Comparison of ENCODE assay signal across 3 fruit fly cellular contexts in the genomic region with DNA sequence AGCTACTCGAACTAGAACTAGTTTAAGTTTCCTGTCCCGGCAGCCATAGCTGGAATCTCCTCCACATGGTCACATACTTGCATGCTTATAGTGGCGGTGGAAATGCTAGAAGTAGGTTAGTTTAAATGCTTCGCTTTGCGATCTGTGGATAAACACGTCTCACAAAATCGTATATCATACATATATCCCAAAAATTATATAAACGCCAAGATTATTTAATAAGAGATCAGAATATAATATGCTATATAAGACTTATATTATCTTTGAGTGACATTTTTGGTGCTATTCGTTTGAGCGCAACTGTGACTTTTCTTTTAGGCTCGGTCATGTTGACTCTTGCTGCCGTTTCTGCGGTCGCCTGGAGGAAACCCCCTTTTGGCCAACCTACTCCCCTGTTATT.
TF ChIP-seq lines count a peak whose summit lies in the region.

No protein-coding gene starts in this region.

- no peak for TF ChIP-seq CTCF in whole organism, embryonic (GFP tag; optimal IDR thresholded peaks at IDR 0.05; lab: Kevin White, UChicago)

TF ChIP-seq in whole organism, embryonic, 481 proteins besides CTCF, POLR2A, EP300 and RAD21:
- TF ChIP-seq Ets65A (GFP tag; lab: Kevin White, UChicago), result peak; percentile 49
- peak; percentile 9; the same call in 1 of the 2 replicates for TF ChIP-seq Xrp1 (GFP tag; IDR thresholded peaks at IDR 0.05; lab: Robert Waterston, UW)
- TF ChIP-seq Lpt (GFP tag; optimal IDR thresholded peaks at IDR 0.05; lab: Kevin White, UChicago), result no peak
- peak; percentile 22 for TF ChIP-seq gem (tag; optimal IDR thresholded peaks at IDR 0.05; lab: Kevin White, UChicago)
- no peak for TF ChIP-seq Taf1 (GFP tag; IDR thresholded peaks at IDR 0.05; lab: Robert Waterston, UW)
- TF ChIP-seq Sox102F (GFP tag; optimal IDR thresholded peaks at IDR 0.05; lab: Kevin White, UChicago), result peak; percentile 13
- TF ChIP-seq sens (GFP tag; lab: Kevin White, UChicago), result peak; percentile 50
- no peak for TF ChIP-seq toy (GFP tag; IDR thresholded peaks at IDR 0.05; lab: Robert Waterston, UW)

TF ChIP-seq in whole organism, prepupa, 60 proteins besides CTCF, POLR2A, EP300 and RAD21:
- TF ChIP-seq spab (GFP tag; optimal IDR thresholded peaks at IDR 0.05; lab: Kevin White, UChicago) (no peak), Eip78C (GFP tag; lab: Kevin White, UChicago) (peak; percentile 79), Hr4 (GFP tag; optimal IDR thresholded peaks at IDR 0.05; lab: Kevin White, UChicago) (peak; percentile 36), CG15336 (GFP tag; IDR thresholded peaks at IDR 0.05; lab: Robert Waterston, UW) (peak; percentile 69), CG6808 (GFP tag; optimal IDR thresholded peaks at IDR 0.05; lab: Kevin White, UChicago) (no peak), achi (GFP tag; optimal IDR thresholded peaks at IDR 0.05; lab: Kevin White, UChicago) (peak; percentile 1), eg (GFP tag; IDR thresholded peaks at IDR 0.05; lab: Robert Waterston, UW) (peak; percentile 58; the same call in 2 of the 3 replicates), Lpt (GFP tag; optimal IDR thresholded peaks at IDR 0.05; lab: Kevin White, UChicago) (peak; percentile 54), net (GFP tag; optimal IDR thresholded peaks at IDR 0.05; lab: Kevin White, UChicago) (no peak), CG6163 (GFP tag; IDR thresholded peaks at IDR 0.05; lab: Robert Waterston, UW) (peak; percentile 59; the same call in 2 of the 3 replicates), Gug (GFP tag; IDR thresholded peaks at IDR 0.05; lab: Robert Waterston, UW) (no peak), salr (GFP tag; optimal IDR thresholded peaks at IDR 0.05; lab: Kevin White, UChicago) (peak in 1 of 2 experiments; percentile 36), CG8632 (GFP tag; optimal IDR thresholded peaks at IDR 0.05; lab: Kevin White, UChicago) (no peak), Blimp-1 (GFP tag; optimal IDR thresholded peaks at IDR 0.05; lab: Kevin White, UChicago) (no peak), dsx (GFP tag; optimal IDR thresholded peaks at IDR 0.05; lab: Kevin White, UChicago; ENCODE audit: poor library complexity, severe bottlenecking) (no peak), CG32006 (GFP tag; optimal IDR thresholded peaks at IDR 0.05; lab: Kevin White, UChicago) (peak; percentile 72), pdm3 (GFP tag; optimal IDR thresholded peaks at IDR 0.05; lab: Kevin White, UChicago) (peak; percentile 17), Met (GFP tag; optimal IDR thresholded peaks at IDR 0.05; lab: Kevin White, UChicago) (no peak), Sox14 (GFP tag; optimal IDR thresholded peaks at IDR 0.05; lab: Kevin White, UChicago) (no peak), CG6276 (GFP tag; optimal IDR thresholded peaks at IDR 0.05; lab: Kevin White, UChicago) (peak; percentile 63), CG11902 (GFP tag; optimal IDR thresholded peaks at IDR 0.05; lab: Kevin White, UChicago) (no peak), CG4318 (GFP tag; optimal IDR thresholded peaks at IDR 0.05; lab: Kevin White, UChicago) (peak; percentile 20), OdsH (GFP tag; optimal IDR thresholded peaks at IDR 0.05; lab: Kevin White, UChicago) (peak; percentile 29), CG8119 (GFP tag; IDR thresholded peaks at IDR 0.05; lab: Robert Waterston, UW) (peak; percentile 70)
TF ChIP-seq in whole organism, prepupa: peak in this region for 14.

TF ChIP-seq in whole organism, pupa, 21 proteins besides CTCF, POLR2A, EP300 and RAD21:
- TF ChIP-seq CG8301 (tag; optimal IDR thresholded peaks at IDR 0.05; lab: Kevin White, UChicago), result peak; percentile 69
- 0 out of 3 replicates have a peak, but pooled peaks have one; percentile 47 for TF ChIP-seq CG4496 (GFP tag; IDR thresholded peaks at IDR 0.05; lab: Robert Waterston, UW)
- TF ChIP-seq rn (GFP tag; IDR thresholded peaks at IDR 0.05; lab: Robert Waterston, UW), result no peak
- TF ChIP-seq Snoo (tag; optimal IDR thresholded peaks at IDR 0.05; lab: Kevin White, UChicago), result no peak
- TF ChIP-seq CG17806 (tag; optimal IDR thresholded peaks at IDR 0.05; lab: Kevin White, UChicago), result no peak
- peak; percentile 53; the same call in 1 of the 2 replicates for TF ChIP-seq Ets98B (GFP tag; IDR thresholded peaks at IDR 0.05; lab: Robert Waterston, UW)
- TF ChIP-seq CG9948 (tag; optimal IDR thresholded peaks at IDR 0.05; lab: Kevin White, UChicago), result peak; percentile 3
- peak; percentile 17; the same call in 1 of the 2 replicates for TF ChIP-seq CG32121 (GFP tag; IDR thresholded peaks at IDR 0.05; lab: Robert Waterston, UW)
- no peak for TF ChIP-seq gl (tag; optimal IDR thresholded peaks at IDR 0.05; lab: Kevin White, UChicago)
- no peak for TF ChIP-seq CG13204 (GFP tag; optimal IDR thresholded peaks at IDR 0.05; lab: Kevin White, UChicago)
- no peak for TF ChIP-seq D1 (tag; optimal IDR thresholded peaks at IDR 0.05; lab: Kevin White, UChicago)
- TF ChIP-seq CG14655 (GFP tag; optimal IDR thresholded peaks at IDR 0.05; lab: Kevin White, UChicago), result no peak
- no peak for TF ChIP-seq fd96Ca (GFP tag; IDR thresholded peaks at IDR 0.05; lab: Robert Waterston, UW)
- peak; percentile 39; the same call in 1 of the 2 replicates for TF ChIP-seq CG12605 (GFP tag; IDR thresholded peaks at IDR 0.05; lab: Robert Waterston, UW)
- no peak for TF ChIP-seq Pif1B (GFP tag; optimal IDR thresholded peaks at IDR 0.05; lab: Kevin White, UChicago)
- no peak for TF ChIP-seq Pif1A (GFP tag; optimal IDR thresholded peaks at IDR 0.05; lab: Kevin White, UChicago)
